Fruit fly (Drosophila melanogaster): ENCODE measurements around the gene CG14391.
A peak's percentile ranks its signal among the peaks of the same experiment; 100 is the strongest.

DNA sequence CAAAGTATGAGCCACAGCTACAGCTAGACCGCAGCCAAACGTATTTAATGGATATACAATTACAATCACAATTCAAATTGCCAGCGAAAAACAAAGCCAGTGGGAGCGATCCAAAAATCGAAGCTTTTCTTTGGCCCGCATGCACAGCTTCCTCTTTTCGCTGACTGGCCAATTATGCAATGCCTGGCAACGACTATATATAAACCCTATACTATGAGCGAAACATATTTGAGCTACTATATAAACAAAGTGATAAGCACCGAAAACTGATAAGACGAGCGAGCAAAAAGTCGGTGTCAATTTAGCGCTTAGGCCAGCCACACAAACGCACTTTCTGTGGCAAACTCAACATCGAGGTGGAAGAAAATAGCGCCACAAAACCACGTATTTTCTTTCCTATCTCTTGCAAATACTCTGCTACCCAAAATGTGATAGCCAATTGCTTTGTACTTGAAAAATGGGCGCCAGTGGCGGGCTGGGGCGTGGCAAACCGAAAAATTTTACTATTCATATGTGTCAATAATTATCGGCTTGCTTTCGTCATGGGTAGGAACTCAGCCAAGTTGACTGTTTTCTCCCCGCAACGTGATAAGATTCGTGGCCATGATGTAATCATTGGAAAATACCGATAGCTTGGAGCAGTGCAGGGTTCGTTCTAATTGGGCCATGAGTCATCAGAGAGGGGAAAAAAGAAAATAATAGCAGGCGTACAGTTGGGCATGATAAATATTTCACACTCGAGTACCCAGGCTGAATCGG, 5.2 kb upstream of the CG14391 start:
- TF ChIP-seq CG13287 (GFP tag; IDR thresholded peaks at IDR 0.05; ENCODE audit: partially characterized antibody) = no peak
- TF ChIP-seq CG14050 (GFP tag; IDR thresholded peaks at IDR 0.05) = no peak
- TF ChIP-seq CG30403 (GFP tag; optimal IDR thresholded peaks at IDR 0.05) = no peak
- TF ChIP-seq h (optimal IDR thresholded peaks at IDR 0.05) = no peak
- TF ChIP-seq cato (GFP tag; optimal IDR thresholded peaks at IDR 0.05; ENCODE audit: borderline replicate concordance) = no peak
- TF ChIP-seq usp (GFP tag; optimal IDR thresholded peaks at IDR 0.05) = no peak
- TF ChIP-seq sug (tag; optimal IDR thresholded peaks at IDR 0.05) = peak; percentile 66
- no peak for TF ChIP-seq Lhr (GFP tag; optimal IDR thresholded peaks at IDR 0.05)
- no peak for TF ChIP-seq Gug (GFP tag; IDR thresholded peaks at IDR 0.05)
- TF ChIP-seq CG12391 (tag; optimal IDR thresholded peaks at IDR 0.05) = no peak
